Worm (Caenorhabditis elegans) whole organism, L3 larva: ENCODE measurements around the gene F21C10.19.

Source experiments
- ZK546.5 ChIP-seq: sonication (generic microtip); optimal IDR thresholded peaks from 2 replicates; lab custom pipeline; 2017; ENCODE audit warnings: missing biosample characterization, missing genetic modification characterization
- aly-2 ChIP-seq: fragments of 150-350 bp; optimal IDR thresholded peaks from 2 replicates; lab custom pipeline; 2014; ENCODE audit warnings: missing biosample characterization, missing genetic modification characterization
- ama-1 ChIP-seq: fragments of 150-350 bp; optimal IDR thresholded peaks from 2 replicates; lab custom pipeline; 2018
- ceh-16 ChIP-seq: sonication (generic microtip); optimal IDR thresholded peaks from 2 replicates; lab custom pipeline; 2017; ENCODE audit warnings: missing biosample characterization, missing genetic modification characterization
- ceh-82 ChIP-seq: fragments of 150-350 bp; optimal IDR thresholded peaks from 2 replicates; lab custom pipeline; 2014; ENCODE audit warnings: missing biosample characterization, missing genetic modification characterization
- ceh-9 ChIP-seq: sonication (generic microtip); optimal IDR thresholded peaks from 2 replicates; lab custom pipeline; 2018; ENCODE audit warnings: missing biosample characterization, missing genetic modification characterization
- daf-12 ChIP-seq: fragments of 150-350 bp; optimal IDR thresholded peaks from 2 replicates; lab custom pipeline; 2014; ENCODE audit warnings: missing biosample characterization, missing genetic modification reagents, missing genetic modification characterization
- egl-27 ChIP-seq: sonication (generic microtip); optimal IDR thresholded peaks from 4 replicates; lab custom pipeline; 2017; ENCODE audit warnings: missing biosample characterization, missing genetic modification reagents, missing genetic modification characterization
- elt-1 ChIP-seq: fragments of 150-350 bp; optimal IDR thresholded peaks from 2 replicates; lab custom pipeline; 2014; ENCODE audit warnings: missing biosample characterization, missing genetic modification characterization
- elt-2 ChIP-seq: sonication (generic microtip); optimal IDR thresholded peaks from 2 replicates; lab custom pipeline; 2016; ENCODE audit warnings: missing genetic modification reagents, mild to moderate bottlenecking, missing genetic modification characterization, missing compliant biosample characterization
- elt-3 ChIP-seq, 3 experiments: fragments of 150-350 bp in 1 of 3; sonication (generic microtip) in 2 of 3; optimal IDR thresholded peaks; 2 replicates in 2 of 3; 4 replicates in 1 of 3; lab custom pipeline; 2014 to 2017; ENCODE audit warnings: missing biosample characterization in 3 of 3, missing genetic modification characterization in 3 of 3
- eor-1 ChIP-seq, 2 experiments: fragments of 150-350 bp; optimal IDR thresholded peaks; 2 replicates each; lab custom pipeline; 2014 to 2018; ENCODE audit warnings: missing biosample characterization in 2 of 2, missing genetic modification characterization in 2 of 2
- fkh-10 ChIP-seq: sonication (generic microtip); optimal IDR thresholded peaks from 2 replicates; lab custom pipeline; 2017; ENCODE audit warnings: missing biosample characterization, missing genetic modification reagents, missing genetic modification characterization
- fkh-2 ChIP-seq: fragments of 150-350 bp; optimal IDR thresholded peaks from 2 replicates; lab custom pipeline; 2014; ENCODE audit warnings: missing biosample characterization, missing genetic modification reagents, missing genetic modification characterization
- fos-1 ChIP-seq: fragments of 150-350 bp; optimal IDR thresholded peaks from 2 replicates; lab custom pipeline; 2014; ENCODE audit warnings: missing biosample characterization, missing genetic modification characterization
- hmg-11 ChIP-seq: sonication (generic microtip); optimal IDR thresholded peaks from 2 replicates; lab custom pipeline; 2016; ENCODE audit warnings: missing genetic modification characterization, missing compliant biosample characterization
- jun-1 ChIP-seq: fragments of 150-350 bp; optimal IDR thresholded peaks from 2 replicates; lab custom pipeline; 2014; ENCODE audit warnings: missing biosample characterization, missing genetic modification reagents, missing genetic modification characterization
- lin-15B ChIP-seq: fragments of 150-350 bp; optimal IDR thresholded peaks from 2 replicates; lab custom pipeline; 2014; ENCODE audit warnings: missing biosample characterization, missing genetic modification characterization
- lin-39 ChIP-seq: fragments of 150-350 bp; optimal IDR thresholded peaks from 2 replicates; lab custom pipeline; 2018; ENCODE audit warnings: missing biosample characterization, missing genetic modification reagents, missing genetic modification characterization
- lsy-12 ChIP-seq: sonication (generic microtip); optimal IDR thresholded peaks from 2 replicates; lab custom pipeline; 2016; ENCODE audit warnings: mild to moderate bottlenecking, missing genetic modification characterization, missing compliant biosample characterization
- mml-1 ChIP-seq: fragments of 150-350 bp; sonication (generic microtip); optimal IDR thresholded peaks from 3 replicates; lab custom pipeline; 2014; ENCODE audit warnings: missing biosample characterization, missing genetic modification characterization
- nfya-1 ChIP-seq: sonication (generic microtip); optimal IDR thresholded peaks from 2 replicates; lab custom pipeline; 2017; ENCODE audit warnings: missing genetic modification characterization, mild to moderate bottlenecking, missing compliant biosample characterization, antibody characterized with exemption, moderate library complexity; ENCODE audit not compliant: insufficient read depth
- nhr-11 ChIP-seq: fragments of 150-350 bp; optimal IDR thresholded peaks from 2 replicates; lab custom pipeline; 2014; ENCODE audit warnings: missing biosample characterization, missing genetic modification characterization
- nhr-12 ChIP-seq: fragments of 150-350 bp; optimal IDR thresholded peaks from 2 replicates; lab custom pipeline; 2014; ENCODE audit warnings: missing biosample characterization, missing genetic modification characterization
- nhr-23 ChIP-seq: fragments of 150-350 bp; optimal IDR thresholded peaks from 2 replicates; lab custom pipeline; 2014; ENCODE audit warnings: missing biosample characterization, missing genetic modification reagents, missing genetic modification characterization
- nhr-237 ChIP-seq: fragments of 150-350 bp; optimal IDR thresholded peaks from 2 replicates; lab custom pipeline; 2014; ENCODE audit warnings: missing biosample characterization, missing genetic modification characterization
- nhr-25 ChIP-seq: sonication (generic microtip); optimal IDR thresholded peaks from 2 replicates; lab custom pipeline; 2017; ENCODE audit warnings: missing biosample characterization, missing genetic modification characterization
- nhr-28 ChIP-seq: fragments of 150-350 bp; optimal IDR thresholded peaks from 2 replicates; lab custom pipeline; 2014; ENCODE audit warnings: missing biosample characterization, missing genetic modification characterization
- nhr-43 ChIP-seq: sonication (generic microtip); optimal IDR thresholded peaks from 2 replicates; lab custom pipeline; 2016; ENCODE audit warnings: mild to moderate bottlenecking, missing genetic modification characterization, missing compliant biosample characterization; ENCODE audit not compliant: poor library complexity, severe bottlenecking
- nhr-67 ChIP-seq: fragments of 150-350 bp; optimal IDR thresholded peaks from 2 replicates; lab custom pipeline; 2014; ENCODE audit warnings: missing biosample characterization, missing genetic modification characterization
- nhr-76 ChIP-seq: fragments of 150-350 bp; sonication (generic microtip); optimal IDR thresholded peaks from 5 replicates; lab custom pipeline; 2014; ENCODE audit warnings: missing biosample characterization, missing genetic modification characterization
- nhr-77 ChIP-seq: fragments of 150-350 bp; optimal IDR thresholded peaks from 2 replicates; lab custom pipeline; 2014; ENCODE audit warnings: missing biosample characterization, missing genetic modification characterization
- pha-4 ChIP-seq: fragments of 150-350 bp; optimal IDR thresholded peaks from 2 replicates; lab custom pipeline; 2014; ENCODE audit warnings: missing biosample characterization, missing genetic modification reagents, missing genetic modification characterization
- pqm-1 ChIP-seq: fragments of 150-350 bp; optimal IDR thresholded peaks from 2 replicates; lab custom pipeline; 2017; ENCODE audit warnings: missing biosample characterization, missing genetic modification characterization, inconsistent platforms
- sea-2 ChIP-seq: fragments of 150-350 bp; sonication (generic microtip); optimal IDR thresholded peaks from 4 replicates; lab custom pipeline; 2014; ENCODE audit warnings: missing biosample characterization, missing genetic modification reagents, missing genetic modification characterization
- skn-1 ChIP-seq: fragments of 150-350 bp; optimal IDR thresholded peaks from 2 replicates; lab custom pipeline; 2014; ENCODE audit warnings: missing biosample characterization, missing genetic modification characterization
- snpc-4 ChIP-seq: fragments of 150-350 bp; optimal IDR thresholded peaks from 2 replicates; lab custom pipeline; 2014; ENCODE audit warnings: missing biosample characterization, missing genetic modification characterization
- tbx-2 ChIP-seq: sonication (generic microtip); optimal IDR thresholded peaks from 2 replicates; lab custom pipeline; 2016; ENCODE audit warnings: mild to moderate bottlenecking, missing genetic modification characterization, missing compliant biosample characterization
- unc-39 ChIP-seq: sonication (generic microtip); optimal IDR thresholded peaks from 4 replicates; lab custom pipeline; 2017; ENCODE audit warnings: missing biosample characterization, missing genetic modification characterization
- unc-62 ChIP-seq: fragments of 150-350 bp; sonication (generic microtip); optimal IDR thresholded peaks from 4 replicates; lab custom pipeline; 2014; ENCODE audit warnings: missing biosample characterization, missing genetic modification reagents, missing genetic modification characterization
- zag-1 ChIP-seq: fragments of 150-350 bp; optimal IDR thresholded peaks from 2 replicates; lab custom pipeline; 2014; ENCODE audit warnings: missing biosample characterization, missing genetic modification characterization
- ztf-4 ChIP-seq: fragments of 150-350 bp; optimal IDR thresholded peaks from 2 replicates; lab custom pipeline; 2014; ENCODE audit warnings: missing biosample characterization, missing genetic modification characterization

The F21C10.19 gene

DNA sequence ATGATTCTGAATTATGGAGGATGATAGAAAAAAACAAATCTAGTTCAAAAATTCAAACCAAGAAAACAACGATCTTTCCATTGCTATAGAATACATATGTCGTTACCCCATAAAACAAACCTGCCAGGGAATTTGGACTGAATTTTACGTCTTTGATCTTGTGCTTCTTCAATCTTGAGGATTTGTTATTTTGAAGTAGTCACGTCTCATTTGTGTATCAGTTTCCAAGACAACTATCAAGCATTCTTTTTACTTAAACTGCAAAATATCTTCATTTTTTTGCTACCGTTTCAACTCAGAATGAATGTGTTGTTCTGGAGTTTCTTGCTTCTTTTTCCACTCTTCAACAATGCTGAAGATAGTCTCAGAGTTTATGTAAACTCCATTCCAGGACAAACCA, at the start of gene F21C10.19:
Gene F21C10.19 (plus strand): TSS at position 301 of the 400 bp plus-strand sequence.
- TF ChIP-seq aly-2 (tag; lab: Kevin White, UChicago) (no peak), nhr-43 (tag; lab: Kevin White, UChicago) (no peak), snpc-4 (no peak)

DNA sequence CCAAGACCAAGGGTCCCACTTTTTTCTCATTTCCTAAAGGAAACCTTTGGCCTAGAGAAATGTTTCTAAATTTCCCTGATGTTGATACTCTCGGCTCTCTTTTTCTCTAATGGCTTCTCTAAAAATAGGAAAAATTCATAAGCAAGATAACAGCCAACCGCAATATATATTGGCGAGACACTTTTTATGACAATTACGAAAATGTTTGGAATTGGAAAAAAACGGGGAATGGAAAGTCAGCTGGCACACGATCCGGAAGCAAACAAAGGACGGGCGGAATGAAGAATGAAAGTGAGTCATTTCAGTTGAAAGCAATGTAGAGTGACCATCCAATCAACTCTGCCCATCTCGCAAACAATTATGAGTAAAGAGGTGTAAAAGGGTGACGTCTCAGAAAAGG, 49.5 kb upstream of the F21C10.19 start:
- peak; percentile 67 for TF ChIP-seq elt-2
- no peak for TF ChIP-seq ZK546.5
- no peak for TF ChIP-seq eor-1 (tag; optimal IDR thresholded peaks at IDR 0.05; lab: Kevin White, UChicago)
- TF ChIP-seq jun-1 = peak; percentile 2
- peak; percentile 75 for TF ChIP-seq pha-4 (tag; lab: Kevin White, UChicago)
- TF ChIP-seq nfya-1 (tag; lab: Kevin White, UChicago) = peak; percentile 38
- no peak for TF ChIP-seq zag-1 (tag; lab: Kevin White, UChicago)
- TF ChIP-seq lin-15B (tag; lab: Kevin White, UChicago) = no peak
- TF ChIP-seq pqm-1 (tag; lab: Kevin White, UChicago) = peak; percentile 80
- no peak for TF ChIP-seq fkh-2 (tag; lab: Kevin White, UChicago)
- TF ChIP-seq nhr-23 (tag; lab: Kevin White, UChicago) = no peak
- no peak for TF ChIP-seq aly-2 (tag; lab: Kevin White, UChicago)

DNA sequence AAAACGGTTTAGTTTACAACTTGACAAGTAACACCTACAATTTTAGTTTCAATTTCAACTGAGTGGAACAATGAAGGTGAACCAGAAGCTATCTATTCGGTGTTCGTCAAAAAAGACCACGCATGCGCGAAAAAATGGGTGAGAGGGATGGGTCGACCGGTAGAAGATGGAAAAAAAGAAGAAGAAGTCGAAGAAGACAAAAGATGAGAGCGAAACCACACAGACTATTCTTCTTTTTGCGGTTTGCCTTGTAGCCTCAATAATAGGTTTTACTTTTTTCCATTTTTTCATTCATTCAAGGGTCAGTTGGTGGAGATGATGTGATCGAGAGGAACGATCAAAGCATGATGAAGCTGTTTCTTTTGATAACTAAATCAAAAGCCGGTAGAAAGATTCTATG, 48.5 kb upstream of the F21C10.19 start:
- no peak for TF ChIP-seq nhr-77
- peak; percentile 3 for TF ChIP-seq nhr-23 (tag; lab: Kevin White, UChicago)
- TF ChIP-seq nhr-25 (tag; lab: Kevin White, UChicago) = peak; percentile 32
- no peak for TF ChIP-seq nfya-1 (tag; lab: Kevin White, UChicago)

- TF ChIP-seq nhr-23 (tag; lab: Kevin White, UChicago) (peak; percentile 37), nhr-43 (tag; lab: Kevin White, UChicago) (peak; percentile 11), ztf-4 (tag; lab: Kevin White, UChicago) (no peak), nhr-25 (tag; lab: Kevin White, UChicago) (peak; percentile 12)
These were observed 46.6 kb upstream of the F21C10.19 start for ce11 chrV:9084252-9084651.

ce11 chrV:9085845-9086244, 45.0 kb upstream of the F21C10.19 start:
- TF ChIP-seq mml-1 (no peak), unc-62 (GFP tag; lab: Kevin White, UChicago) (no peak), hmg-11 (no peak), pqm-1 (tag; lab: Kevin White, UChicago) (peak; percentile 15), pha-4 (tag; lab: Kevin White, UChicago) (no peak), nhr-25 (tag; lab: Kevin White, UChicago) (peak; percentile 73), nfya-1 (tag; lab: Kevin White, UChicago) (no peak), nhr-11 (no peak), elt-3 (tag; optimal IDR thresholded peaks at IDR 0.05; lab: Kevin White, UChicago) (peak in 1 of 3 experiments; percentile 84), ceh-16 (no peak), nhr-23 (tag; lab: Kevin White, UChicago) (peak; percentile 89), ZK546.5 (no peak), daf-12 (tag; lab: Kevin White, UChicago) (no peak), eor-1 (tag; optimal IDR thresholded peaks at IDR 0.05; lab: Kevin White, UChicago) (no peak), sea-2 (GFP tag; lab: Kevin White, UChicago) (no peak), snpc-4 (no peak), nhr-12 (no peak), lin-15B (tag; lab: Kevin White, UChicago) (no peak), fkh-10 (GFP tag; lab: Kevin White, UChicago) (no peak), lsy-12 (tag; lab: Kevin White, UChicago) (no peak), jun-1 (peak; percentile 43), ceh-9 (no peak), nhr-76 (tag; lab: Kevin White, UChicago) (no peak), nhr-67 (tag; lab: Kevin White, UChicago) (no peak), tbx-2 (tag; lab: Kevin White, UChicago) (peak; percentile 22), nhr-237 (no peak), lin-39 (no peak), skn-1 (tag; lab: Kevin White, UChicago) (no peak), aly-2 (tag; lab: Kevin White, UChicago) (no peak), elt-2 (peak; percentile 34), zag-1 (tag; lab: Kevin White, UChicago) (no peak), nhr-43 (tag; lab: Kevin White, UChicago) (peak; percentile 88), fos-1 (no peak), nhr-28 (tag; lab: Kevin White, UChicago) (no peak), nhr-77 (no peak), elt-1 (no peak), ceh-82 (tag; lab: Kevin White, UChicago) (no peak), ama-1 (no peak), unc-39 (tag; lab: Kevin White, UChicago) (no peak), ztf-4 (tag; lab: Kevin White, UChicago) (no peak), egl-27 (tag; lab: Kevin White, UChicago) (no peak)
